Worm (Caenorhabditis elegans) whole organism, L3 larva: ENCODE results near the gene F18E2.15.

ENCODE experiments used
- R02D3.7 ChIP-seq: fragments of 150-350 bp; optimal IDR thresholded peaks from 2 replicates; lab custom pipeline; 2014; ENCODE audit warnings: missing biosample characterization, missing genetic modification characterization
- ZK546.5 ChIP-seq: sonication (generic microtip); optimal IDR thresholded peaks from 2 replicates; lab custom pipeline; 2017; ENCODE audit warnings: missing biosample characterization, missing genetic modification characterization
- aly-2 ChIP-seq: fragments of 150-350 bp; optimal IDR thresholded peaks from 2 replicates; lab custom pipeline; 2014; ENCODE audit warnings: missing biosample characterization, missing genetic modification characterization
- ama-1 ChIP-seq: fragments of 150-350 bp; optimal IDR thresholded peaks from 2 replicates; lab custom pipeline; 2018
- ceh-16 ChIP-seq: sonication (generic microtip); optimal IDR thresholded peaks from 2 replicates; lab custom pipeline; 2017; ENCODE audit warnings: missing biosample characterization, missing genetic modification characterization
- ceh-82 ChIP-seq: fragments of 150-350 bp; optimal IDR thresholded peaks from 2 replicates; lab custom pipeline; 2014; ENCODE audit warnings: missing biosample characterization, missing genetic modification characterization
- daf-12 ChIP-seq: fragments of 150-350 bp; optimal IDR thresholded peaks from 2 replicates; lab custom pipeline; 2014; ENCODE audit warnings: missing biosample characterization, missing genetic modification reagents, missing genetic modification characterization
- egl-27 ChIP-seq: sonication (generic microtip); optimal IDR thresholded peaks from 4 replicates; lab custom pipeline; 2017; ENCODE audit warnings: missing biosample characterization, missing genetic modification reagents, missing genetic modification characterization
- egl-5 ChIP-seq: fragments of 150-350 bp; optimal IDR thresholded peaks from 2 replicates; lab custom pipeline; 2017; ENCODE audit warnings: missing biosample characterization, missing genetic modification reagents, missing genetic modification characterization, inconsistent platforms
- elt-1 ChIP-seq: fragments of 150-350 bp; optimal IDR thresholded peaks from 2 replicates; lab custom pipeline; 2014; ENCODE audit warnings: missing biosample characterization, missing genetic modification characterization
- elt-2 ChIP-seq: sonication (generic microtip); optimal IDR thresholded peaks from 2 replicates; lab custom pipeline; 2016; ENCODE audit warnings: missing genetic modification reagents, mild to moderate bottlenecking, missing genetic modification characterization, missing compliant biosample characterization
- elt-3 ChIP-seq, 3 experiments: fragments of 150-350 bp in 1 of 3; sonication (generic microtip) in 2 of 3; optimal IDR thresholded peaks; 2 replicates in 2 of 3; 4 replicates in 1 of 3; lab custom pipeline; 2014 to 2017; ENCODE audit warnings: missing biosample characterization in 3 of 3, missing genetic modification characterization in 3 of 3
- fkh-10 ChIP-seq: sonication (generic microtip); optimal IDR thresholded peaks from 2 replicates; lab custom pipeline; 2017; ENCODE audit warnings: missing biosample characterization, missing genetic modification reagents, missing genetic modification characterization
- fkh-2 ChIP-seq: fragments of 150-350 bp; optimal IDR thresholded peaks from 2 replicates; lab custom pipeline; 2014; ENCODE audit warnings: missing biosample characterization, missing genetic modification reagents, missing genetic modification characterization
- fos-1 ChIP-seq: fragments of 150-350 bp; optimal IDR thresholded peaks from 2 replicates; lab custom pipeline; 2014; ENCODE audit warnings: missing biosample characterization, missing genetic modification characterization
- hmg-11 ChIP-seq: sonication (generic microtip); optimal IDR thresholded peaks from 2 replicates; lab custom pipeline; 2016; ENCODE audit warnings: missing genetic modification characterization, missing compliant biosample characterization
- jun-1 ChIP-seq: fragments of 150-350 bp; optimal IDR thresholded peaks from 2 replicates; lab custom pipeline; 2014; ENCODE audit warnings: missing biosample characterization, missing genetic modification reagents, missing genetic modification characterization
- lin-15B ChIP-seq: fragments of 150-350 bp; optimal IDR thresholded peaks from 2 replicates; lab custom pipeline; 2014; ENCODE audit warnings: missing biosample characterization, missing genetic modification characterization
- lin-39 ChIP-seq: fragments of 150-350 bp; optimal IDR thresholded peaks from 2 replicates; lab custom pipeline; 2018; ENCODE audit warnings: missing biosample characterization, missing genetic modification reagents, missing genetic modification characterization
- mdl-1 ChIP-seq: fragments of 150-350 bp; optimal IDR thresholded peaks from 2 replicates; lab custom pipeline; 2014; ENCODE audit warnings: missing biosample characterization, missing genetic modification characterization
- mml-1 ChIP-seq: fragments of 150-350 bp; sonication (generic microtip); optimal IDR thresholded peaks from 3 replicates; lab custom pipeline; 2014; ENCODE audit warnings: missing biosample characterization, missing genetic modification characterization
- nfya-1 ChIP-seq: sonication (generic microtip); optimal IDR thresholded peaks from 2 replicates; lab custom pipeline; 2017; ENCODE audit warnings: missing genetic modification characterization, mild to moderate bottlenecking, missing compliant biosample characterization, antibody characterized with exemption, moderate library complexity; ENCODE audit not compliant: insufficient read depth
- nhr-11 ChIP-seq: fragments of 150-350 bp; optimal IDR thresholded peaks from 2 replicates; lab custom pipeline; 2014; ENCODE audit warnings: missing biosample characterization, missing genetic modification characterization
- nhr-12 ChIP-seq: fragments of 150-350 bp; optimal IDR thresholded peaks from 2 replicates; lab custom pipeline; 2014; ENCODE audit warnings: missing biosample characterization, missing genetic modification characterization
- nhr-23 ChIP-seq: fragments of 150-350 bp; optimal IDR thresholded peaks from 2 replicates; lab custom pipeline; 2014; ENCODE audit warnings: missing biosample characterization, missing genetic modification reagents, missing genetic modification characterization
- nhr-237 ChIP-seq: fragments of 150-350 bp; optimal IDR thresholded peaks from 2 replicates; lab custom pipeline; 2014; ENCODE audit warnings: missing biosample characterization, missing genetic modification characterization
- nhr-25 ChIP-seq: sonication (generic microtip); optimal IDR thresholded peaks from 2 replicates; lab custom pipeline; 2017; ENCODE audit warnings: missing biosample characterization, missing genetic modification characterization
- nhr-43 ChIP-seq: sonication (generic microtip); optimal IDR thresholded peaks from 2 replicates; lab custom pipeline; 2016; ENCODE audit warnings: mild to moderate bottlenecking, missing genetic modification characterization, missing compliant biosample characterization; ENCODE audit not compliant: poor library complexity, severe bottlenecking
- nhr-67 ChIP-seq: fragments of 150-350 bp; optimal IDR thresholded peaks from 2 replicates; lab custom pipeline; 2014; ENCODE audit warnings: missing biosample characterization, missing genetic modification characterization
- nhr-76 ChIP-seq: fragments of 150-350 bp; sonication (generic microtip); optimal IDR thresholded peaks from 5 replicates; lab custom pipeline; 2014; ENCODE audit warnings: missing biosample characterization, missing genetic modification characterization
- nhr-77 ChIP-seq: fragments of 150-350 bp; optimal IDR thresholded peaks from 2 replicates; lab custom pipeline; 2014; ENCODE audit warnings: missing biosample characterization, missing genetic modification characterization
- pha-4 ChIP-seq: fragments of 150-350 bp; optimal IDR thresholded peaks from 2 replicates; lab custom pipeline; 2014; ENCODE audit warnings: missing biosample characterization, missing genetic modification reagents, missing genetic modification characterization
- pqm-1 ChIP-seq: fragments of 150-350 bp; optimal IDR thresholded peaks from 2 replicates; lab custom pipeline; 2017; ENCODE audit warnings: missing biosample characterization, missing genetic modification characterization, inconsistent platforms
- sea-2 ChIP-seq: fragments of 150-350 bp; sonication (generic microtip); optimal IDR thresholded peaks from 4 replicates; lab custom pipeline; 2014; ENCODE audit warnings: missing biosample characterization, missing genetic modification reagents, missing genetic modification characterization
- skn-1 ChIP-seq: fragments of 150-350 bp; optimal IDR thresholded peaks from 2 replicates; lab custom pipeline; 2014; ENCODE audit warnings: missing biosample characterization, missing genetic modification characterization
- snpc-4 ChIP-seq: fragments of 150-350 bp; optimal IDR thresholded peaks from 2 replicates; lab custom pipeline; 2014; ENCODE audit warnings: missing biosample characterization, missing genetic modification characterization
- tbx-2 ChIP-seq: sonication (generic microtip); optimal IDR thresholded peaks from 2 replicates; lab custom pipeline; 2016; ENCODE audit warnings: mild to moderate bottlenecking, missing genetic modification characterization, missing compliant biosample characterization
- unc-39 ChIP-seq: sonication (generic microtip); optimal IDR thresholded peaks from 4 replicates; lab custom pipeline; 2017; ENCODE audit warnings: missing biosample characterization, missing genetic modification characterization
- unc-62 ChIP-seq: fragments of 150-350 bp; sonication (generic microtip); optimal IDR thresholded peaks from 4 replicates; lab custom pipeline; 2014; ENCODE audit warnings: missing biosample characterization, missing genetic modification reagents, missing genetic modification characterization
- zag-1 ChIP-seq: fragments of 150-350 bp; optimal IDR thresholded peaks from 2 replicates; lab custom pipeline; 2014; ENCODE audit warnings: missing biosample characterization, missing genetic modification characterization
- ztf-11 ChIP-seq: fragments of 150-350 bp; optimal IDR thresholded peaks from 2 replicates; lab custom pipeline; 2014; ENCODE audit warnings: missing biosample characterization, missing genetic modification characterization
- ztf-4 ChIP-seq: fragments of 150-350 bp; optimal IDR thresholded peaks from 2 replicates; lab custom pipeline; 2014; ENCODE audit warnings: missing biosample characterization, missing genetic modification characterization

The F18E2.15 gene

ce11 chrV:12790188-12790587 lies 29.4 kb upstream of the F18E2.15 start, which contains the start of gene srbc-43:
srbc-43 (minus strand) TSS chrV:12790518.
- no peak for TF ChIP-seq egl-27
- TF ChIP-seq unc-62, result no peak
- no peak for TF ChIP-seq egl-5 (tag; lab: Kevin White, UChicago)
- TF ChIP-seq nfya-1 (tag; lab: Kevin White, UChicago), result no peak
- TF ChIP-seq mdl-1 (tag; lab: Kevin White, UChicago), result no peak
- TF ChIP-seq nhr-67 (tag; lab: Kevin White, UChicago), result no peak
- no peak for TF ChIP-seq ama-1 (lab: Kevin White, UChicago)
- TF ChIP-seq skn-1 (tag; lab: Kevin White, UChicago), result no peak
- no peak for TF ChIP-seq ztf-4 (tag; lab: Kevin White, UChicago)

ce11 chrV:12788451-12788850 lies 27.6 kb upstream of the F18E2.15 start, which contains the start of gene srbc-44:
srbc-44 (minus strand) TSS chrV:12788551.
- TF ChIP-seq elt-2 (no peak), lin-15B (tag; lab: Kevin White, UChicago) (no peak), ztf-4 (tag; lab: Kevin White, UChicago) (no peak), tbx-2 (tag; lab: Kevin White, UChicago) (no peak)

- TF ChIP-seq nhr-25 (tag; lab: Kevin White, UChicago) (peak; percentile 44), nhr-11 (tag; lab: Kevin White, UChicago) (no peak)
These were observed 26.2 kb upstream of the F18E2.15 start, which contains the start of gene fkb-4 for ce11 chrV:12787026-12787425. fkb-4 (minus strand) TSS chrV:12787126.

ce11 chrV:12786340-12786739 lies 25.5 kb upstream of the F18E2.15 start:
- TF ChIP-seq nhr-25 (tag; lab: Kevin White, UChicago) (no peak), aly-2 (tag; lab: Kevin White, UChicago) (no peak), ztf-11 (tag; lab: Kevin White, UChicago) (no peak), ceh-16 (tag; lab: Kevin White, UChicago) (no peak), fkh-2 (tag; lab: Kevin White, UChicago) (no peak), nhr-23 (no peak), nhr-237 (tag; lab: Kevin White, UChicago) (no peak), mml-1 (tag; lab: Kevin White, UChicago) (no peak), fkh-10 (no peak), nfya-1 (tag; lab: Kevin White, UChicago) (no peak), ama-1 (lab: Kevin White, UChicago) (no peak), fos-1 (tag; lab: Kevin White, UChicago) (no peak), lin-15B (tag; lab: Kevin White, UChicago) (no peak)

- TF ChIP-seq snpc-4 (tag; lab: Kevin White, UChicago) (no peak), elt-3 (tag; optimal IDR thresholded peaks at IDR 0.05; lab: Kevin White, UChicago) (no peak), hmg-11 (tag; lab: Kevin White, UChicago) (no peak), nhr-77 (tag; lab: Kevin White, UChicago) (no peak), ZK546.5 (no peak), mml-1 (tag; lab: Kevin White, UChicago) (no peak), elt-2 (no peak), pqm-1 (tag; lab: Kevin White, UChicago) (no peak), daf-12 (tag; lab: Kevin White, UChicago) (no peak), unc-39 (tag; lab: Kevin White, UChicago) (no peak), lin-39 (tag; lab: Kevin White, UChicago) (no peak), sea-2 (GFP tag; lab: Kevin White, UChicago) (no peak)
These were observed 24.0 kb upstream of the F18E2.15 start, which contains the start of gene sre-20 for ce11 chrV:12784861-12785260. sre-20 (minus strand) TSS chrV:12784961.

- TF ChIP-seq skn-1 (tag; lab: Kevin White, UChicago) (no peak), nhr-12 (tag; lab: Kevin White, UChicago) (no peak), nhr-237 (tag; lab: Kevin White, UChicago) (no peak), ceh-16 (tag; lab: Kevin White, UChicago) (no peak), jun-1 (tag; lab: Kevin White, UChicago) (no peak), ztf-11 (tag; lab: Kevin White, UChicago) (no peak), R02D3.7 (tag; lab: Kevin White, UChicago) (no peak), nhr-43 (tag; lab: Kevin White, UChicago) (peak; percentile 29), sea-2 (GFP tag; lab: Kevin White, UChicago) (no peak), elt-1 (no peak), zag-1 (tag; lab: Kevin White, UChicago) (no peak), hmg-11 (tag; lab: Kevin White, UChicago) (peak; percentile 64), snpc-4 (tag; lab: Kevin White, UChicago) (no peak), nfya-1 (tag; lab: Kevin White, UChicago) (peak; percentile 49), daf-12 (tag; lab: Kevin White, UChicago) (no peak), pha-4 (tag; lab: Kevin White, UChicago) (peak; percentile 33), ZK546.5 (no peak), nhr-76 (no peak), elt-2 (peak; percentile 28), ceh-82 (tag; lab: Kevin White, UChicago) (peak; percentile 35), fos-1 (tag; lab: Kevin White, UChicago) (no peak), unc-39 (tag; lab: Kevin White, UChicago) (no peak), fkh-10 (no peak)
These were observed 19.4 kb upstream of the F18E2.15 start for ce11 chrV:12780248-12780647.
